Fruit fly (Drosophila melanogaster) whole organism, embryonic: ENCODE data around the gene CG7335.

Experiments
- ATbp ChIP-seq: fragments of 200-800 bp; sonication (Bioruptor generic); optimal IDR thresholded peaks from 2 replicates; lab custom pipeline; 2017; ENCODE audit warnings: missing biosample characterization, mild to moderate bottlenecking, missing genetic modification characterization, missing genetic modification reagents
- Abd-B ChIP-seq: fragments of 200-800 bp; sonication (Bioruptor generic); optimal IDR thresholded peaks from 2 replicates; lab custom pipeline; 2018; ENCODE audit warnings: missing biosample characterization, mild to moderate bottlenecking, missing genetic modification characterization, moderate library complexity
- CG10366 ChIP-seq: fragments of 200-800 bp; sonication (Bioruptor generic); IDR thresholded peaks from 2 replicates; pipeline ENCODE4 v1.3.6; 2022; ENCODE audit warnings: missing biosample characterization, missing genetic modification characterization
- CG13775 ChIP-seq: fragments of 200-800 bp; sonication (Bioruptor generic); optimal IDR thresholded peaks from 3 replicates; lab custom pipeline; 2017; ENCODE audit warnings: missing biosample characterization, mild to moderate bottlenecking, missing genetic modification characterization
- CG14014 ChIP-seq: fragments of 200-800 bp; sonication (Bioruptor generic); IDR thresholded peaks from 2 replicates; pipeline ENCODE4 v1.3.6; 2022; ENCODE audit warnings: missing biosample characterization, missing genetic modification characterization
- CG14050 ChIP-seq: fragments of 200-800 bp; sonication (Bioruptor generic); IDR thresholded peaks from 3 replicates; pipeline ENCODE4 v1.3.6; 2022; ENCODE audit warnings: missing biosample characterization, missing genetic modification characterization
- CG15514 ChIP-seq: fragments of 200-800 bp; sonication (Bioruptor generic); optimal IDR thresholded peaks from 3 replicates; lab custom pipeline; 2017; ENCODE audit warnings: missing biosample characterization, missing genetic modification characterization, mild to moderate bottlenecking, moderate library complexity, missing genetic modification reagents
- CG17328 ChIP-seq: fragments of 200-800 bp; sonication (Bioruptor generic); IDR thresholded peaks from 2 replicates; pipeline ENCODE4 v1.3.6; 2022; ENCODE audit warnings: missing biosample characterization, missing genetic modification characterization
- CG17359 ChIP-seq: fragments of 200-800 bp; sonication (Bioruptor generic); optimal IDR thresholded peaks from 3 replicates; lab custom pipeline; 2018; ENCODE audit warnings: missing biosample characterization, mild to moderate bottlenecking, missing genetic modification characterization, moderate library complexity
- CG17361 ChIP-seq: fragments of 200-800 bp; sonication (Bioruptor generic); IDR thresholded peaks from 3 replicates; pipeline ENCODE4 v1.3.6; 2022; ENCODE audit warnings: missing biosample characterization, missing genetic modification characterization
- CG18619 ChIP-seq: fragments of 200-800 bp; sonication (Bioruptor generic); optimal IDR thresholded peaks from 3 replicates; lab custom pipeline; 2017; ENCODE audit warnings: missing biosample characterization, mild to moderate bottlenecking, missing genetic modification characterization
- CG2116 ChIP-seq: fragments of 200-800 bp; sonication (Bioruptor generic); optimal IDR thresholded peaks from 3 replicates; lab custom pipeline; 2018; ENCODE audit warnings: missing biosample characterization, mild to moderate bottlenecking, missing genetic modification characterization
- CG2120 ChIP-seq: fragments of 200-800 bp; sonication (Bioruptor generic); optimal IDR thresholded peaks from 3 replicates; lab custom pipeline; 2016; ENCODE audit warnings: missing biosample characterization, missing genetic modification characterization
- CG32532 ChIP-seq: fragments of 200-800 bp; sonication (Bioruptor generic); IDR thresholded peaks from 2 replicates; pipeline ENCODE4 v1.3.6; 2022; ENCODE audit warnings: missing biosample characterization, missing genetic modification characterization
- CG3847 ChIP-seq: fragments of 200-800 bp; sonication (Bioruptor generic); IDR thresholded peaks from 2 replicates; pipeline ENCODE4 v1.3.6; 2022; ENCODE audit warnings: missing biosample characterization, missing genetic modification characterization
- CG4328 ChIP-seq: fragments of 200-800 bp; sonication (Bioruptor generic); optimal IDR thresholded peaks from 3 replicates; lab custom pipeline; 2017; ENCODE audit warnings: missing biosample characterization, missing genetic modification reagents, missing genetic modification characterization
- CG4820 ChIP-seq: fragments of 200-800 bp; sonication (Bioruptor generic); optimal IDR thresholded peaks from 3 replicates; lab custom pipeline; 2016; ENCODE audit warnings: missing biosample characterization, missing genetic modification characterization
- CG8359 ChIP-seq: fragments of 200-800 bp; sonication (Bioruptor generic); optimal IDR thresholded peaks from 2 replicates; lab custom pipeline; 2017; ENCODE audit warnings: missing biosample characterization, mild to moderate bottlenecking, missing genetic modification characterization, borderline replicate concordance
- CG8944 ChIP-seq: fragments of 200-800 bp; sonication (Bioruptor generic); optimal IDR thresholded peaks from 3 replicates; lab custom pipeline; 2016; ENCODE audit warnings: missing biosample characterization, missing genetic modification characterization
- CG9215 ChIP-seq: fragments of 200-800 bp; sonication (Bioruptor generic); IDR thresholded peaks from 2 replicates; pipeline ENCODE4 v1.3.6; 2022; ENCODE audit warnings: missing biosample characterization, missing genetic modification characterization
- CG9817 ChIP-seq: fragments of 200-800 bp; sonication (Bioruptor generic); optimal IDR thresholded peaks from 2 replicates; lab custom pipeline; 2018; ENCODE audit warnings: missing biosample characterization, mild to moderate bottlenecking, missing genetic modification characterization, moderate library complexity
- CrebB ChIP-seq: fragments of 200-800 bp; sonication (Bioruptor generic); optimal IDR thresholded peaks from 3 replicates; lab custom pipeline; 2018; ENCODE audit warnings: missing biosample characterization, mild to moderate bottlenecking, missing genetic modification characterization
- Dref ChIP-seq: fragments of 200-800 bp; sonication (Bioruptor generic); IDR thresholded peaks from 2 replicates; pipeline ENCODE4 v1.3.6; 2022; ENCODE audit warnings: missing biosample characterization, missing genetic modification characterization
- Ets97D ChIP-seq: fragments of 200-800 bp; sonication (Bioruptor generic); optimal IDR thresholded peaks from 3 replicates; lab custom pipeline; 2016; ENCODE audit warnings: missing biosample characterization, missing genetic modification characterization
- Fer2 ChIP-seq: fragments of 200-800 bp; sonication (Bioruptor generic); optimal IDR thresholded peaks from 2 replicates; lab custom pipeline; 2018; ENCODE audit warnings: missing biosample characterization, mild to moderate bottlenecking, missing genetic modification characterization, moderate library complexity
- HLH3B ChIP-seq: fragments of 200-800 bp; sonication (Bioruptor generic); IDR thresholded peaks from 2 replicates; pipeline ENCODE4 v1.3.6; 2022; ENCODE audit warnings: missing biosample characterization, missing genetic modification characterization
- Med ChIP-seq: fragments of 200-800 bp; sonication (Bioruptor generic); peaks from one replicate; lab custom pipeline; 2016; ENCODE audit warnings: missing biosample characterization, missing genetic modification characterization, mild to moderate bottlenecking, inconsistent platforms, moderate library complexity
- Poxn ChIP-seq: fragments of 200-800 bp; sonication (Bioruptor generic); IDR thresholded peaks from 2 replicates; pipeline ENCODE4 v1.3.6; 2022; ENCODE audit warnings: missing biosample characterization, missing genetic modification characterization
- Ptx1 ChIP-seq: fragments of 200-800 bp; sonication (Bioruptor generic); IDR thresholded peaks from 2 replicates; pipeline ENCODE4 v1.3.6; 2022; ENCODE audit warnings: missing biosample characterization, missing genetic modification characterization
- Taf1 ChIP-seq: fragments of 200-800 bp; sonication (Bioruptor generic); IDR thresholded peaks from 2 replicates; pipeline ENCODE4 v1.3.6; 2022; ENCODE audit warnings: missing biosample characterization, missing genetic modification characterization
- Xbp1 ChIP-seq: fragments of 200-800 bp; sonication (Bioruptor generic); optimal IDR thresholded peaks from 3 replicates; lab custom pipeline; 2016; ENCODE audit warnings: missing biosample characterization, mild to moderate bottlenecking, missing genetic modification characterization
- bigmax ChIP-seq: fragments of 200-800 bp; sonication (Bioruptor generic); optimal IDR thresholded peaks from 2 replicates; lab custom pipeline; 2018; ENCODE audit warnings: missing biosample characterization, mild to moderate bottlenecking, missing genetic modification characterization
- ci ChIP-seq: fragments of 200-800 bp; sonication (Bioruptor generic); IDR thresholded peaks from 3 replicates; pipeline ENCODE4 v1.3.6; 2022; ENCODE audit warnings: missing biosample characterization, missing genetic modification characterization
- da ChIP-seq: fragments of 200-800 bp; sonication (Bioruptor generic); optimal IDR thresholded peaks from 2 replicates; lab custom pipeline; 2016; ENCODE audit warnings: missing biosample characterization, missing genetic modification characterization
- dpn ChIP-seq, 2 experiments: fragments of 200-800 bp; sonication (Bioruptor generic); optimal IDR thresholded peaks; 3 replicates each; lab custom pipeline; 2016; ENCODE audit warnings: missing biosample characterization in 2 of 2, missing genetic modification characterization in 2 of 2
- esg ChIP-seq: fragments of 200-800 bp; sonication (Bioruptor generic); conservative IDR thresholded peaks from 2 replicates; pipeline ENCODE4 v1.3.6; 2022; ENCODE audit warnings: missing biosample characterization, missing genetic modification characterization
- ewg ChIP-seq: fragments of 200-800 bp; sonication (Bioruptor generic); optimal IDR thresholded peaks from 3 replicates; lab custom pipeline; 2017; ENCODE audit warnings: mild to moderate bottlenecking, missing biosample characterization, missing genetic modification reagents, missing genetic modification characterization
- gfzf ChIP-seq: fragments of 200-800 bp; sonication (Bioruptor generic); optimal IDR thresholded peaks from 2 replicates; lab custom pipeline; 2016; ENCODE audit warnings: missing biosample characterization, mild to moderate bottlenecking, missing genetic modification characterization, moderate library complexity
- ind ChIP-seq: fragments of 200-800 bp; sonication (Bioruptor generic); optimal IDR thresholded peaks from 3 replicates; lab custom pipeline; 2016; ENCODE audit warnings: missing biosample characterization, missing genetic modification characterization
- insv ChIP-seq, 2 experiments: fragments of 200-800 bp; sonication (Bioruptor generic); optimal IDR thresholded peaks; 3 replicates each; lab custom pipeline; 2016 to 2018; ENCODE audit warnings: missing biosample characterization in 2 of 2, missing genetic modification characterization in 2 of 2
- mam ChIP-seq: fragments of 200-800 bp; sonication (Bioruptor generic); optimal IDR thresholded peaks from 3 replicates; lab custom pipeline; 2016; ENCODE audit warnings: missing biosample characterization, missing genetic modification characterization
- mirr ChIP-seq: fragments of 200-800 bp; sonication (Bioruptor generic); optimal IDR thresholded peaks from 3 replicates; lab custom pipeline; 2018; ENCODE audit warnings: missing biosample characterization, mild to moderate bottlenecking, missing genetic modification characterization
- nmo ChIP-seq: fragments of 200-800 bp; sonication (Bioruptor generic); optimal IDR thresholded peaks from 2 replicates; lab custom pipeline; 2018; ENCODE audit warnings: missing biosample characterization, mild to moderate bottlenecking, missing genetic modification characterization, moderate library complexity
- repo ChIP-seq: fragments of 200-800 bp; sonication (Bioruptor generic); optimal IDR thresholded peaks from 2 replicates; lab custom pipeline; 2016; ENCODE audit warnings: missing biosample characterization, missing genetic modification characterization
- shn ChIP-seq: fragments of 200-800 bp; sonication (Bioruptor generic); optimal IDR thresholded peaks from 3 replicates; lab custom pipeline; 2016; ENCODE audit warnings: missing biosample characterization, missing genetic modification characterization
- slbo ChIP-seq: fragments of 200-800 bp; sonication (Bioruptor generic); IDR thresholded peaks from 2 replicates; pipeline ENCODE4 v1.3.6; 2022; ENCODE audit warnings: missing biosample characterization, missing genetic modification characterization
- sna ChIP-seq: fragments of 200-800 bp; sonication (Bioruptor generic); IDR thresholded peaks from 2 replicates; pipeline ENCODE4 v1.3.6; 2022; ENCODE audit warnings: missing biosample characterization, missing genetic modification characterization; ENCODE audit not compliant: partially characterized antibody
- tna ChIP-seq: fragments of 200-800 bp; sonication (Bioruptor generic); IDR thresholded peaks from 2 replicates; pipeline ENCODE4 v1.3.6; 2022; ENCODE audit warnings: missing biosample characterization, missing genetic modification characterization; ENCODE audit not compliant: partially characterized antibody
- toy ChIP-seq: fragments of 200-800 bp; sonication (Bioruptor generic); IDR thresholded peaks from 2 replicates; pipeline ENCODE4 v1.3.6; 2022; ENCODE audit warnings: missing biosample characterization, missing genetic modification characterization
- zfh2 ChIP-seq: fragments of 200-800 bp; sonication (Bioruptor generic); optimal IDR thresholded peaks from 2 replicates; lab custom pipeline; 2016; ENCODE audit warnings: missing biosample characterization, missing genetic modification characterization

CG7335 gene

DNA sequence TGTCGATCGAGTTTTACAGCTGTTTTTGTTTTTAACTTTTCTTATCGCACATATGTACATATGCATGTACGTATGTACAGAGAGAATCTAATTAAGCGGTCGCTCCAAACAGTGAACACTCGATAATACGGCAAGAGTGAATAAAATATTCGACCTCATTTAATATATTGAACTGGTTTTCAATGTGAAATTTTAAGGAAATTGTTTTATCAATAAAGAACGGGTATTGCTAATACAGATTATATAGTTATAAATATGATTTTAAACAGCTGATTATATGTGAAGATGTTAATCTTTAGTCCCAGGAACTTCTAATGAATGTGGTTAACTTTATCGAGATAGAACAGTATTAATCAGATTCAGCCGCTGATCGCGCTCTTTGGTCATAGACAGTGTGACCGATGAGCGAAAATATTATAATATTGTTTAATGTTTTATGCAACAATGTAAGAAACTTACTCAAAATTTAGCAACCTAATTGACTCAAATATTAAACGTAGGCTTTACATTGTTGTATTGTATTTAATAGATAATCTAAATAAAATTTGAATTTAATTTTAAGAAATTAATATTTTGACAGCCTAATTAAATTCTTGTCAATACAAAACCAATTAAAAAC, 7.6 kb upstream of the CG7335 start, which contains the start of gene CG7328 (continued):
- TF ChIP-seq sna (no peak), CG18619 (peak; percentile 55), slbo (peak; percentile 71), dpn (GFP tag; optimal IDR thresholded peaks at IDR 0.05; lab: Kevin White, UChicago) (peak; percentile 23 to 43), CG2120 (GFP tag; lab: Kevin White, UChicago) (peak; percentile 85), CG9817 (tag; lab: Kevin White, UChicago) (peak; percentile 59), Dref (no peak), CG10366 (peak; percentile 58), Med (GFP tag; lab: Kevin White, UChicago) (peak; percentile 88), HLH3B (GFP tag; lab: Robert Waterston, UW) (peak; percentile 6; the same call in 1 of the 2 replicates), CG3847 (GFP tag; lab: Robert Waterston, UW) (peak; percentile 54), Xbp1 (GFP tag; lab: Kevin White, UChicago) (peak; percentile 52), toy (GFP tag; lab: Robert Waterston, UW) (0 out of 2 replicates have a peak, but pooled peaks have one; percentile 17), CG13775 (GFP tag; lab: Kevin White, UChicago) (peak; percentile 43), Ptx1 (GFP tag; lab: Robert Waterston, UW) (peak; percentile 59; the same call in 1 of the 2 replicates), Poxn (GFP tag; lab: Robert Waterston, UW) (no peak), CG17328 (GFP tag; lab: Robert Waterston, UW) (peak; percentile 23; the same call in 1 of the 2 replicates), Abd-B (GFP tag; lab: Kevin White, UChicago) (peak; percentile 40), gfzf (GFP tag; lab: Kevin White, UChicago) (peak; percentile 18), da (peak; percentile 29), insv (GFP tag; optimal IDR thresholded peaks at IDR 0.05; lab: Kevin White, UChicago) (peak in 1 of 2 experiments; percentile 5), CG8944 (GFP tag; lab: Kevin White, UChicago) (peak; percentile 16), Fer2 (tag; lab: Kevin White, UChicago) (peak; percentile 29), zfh2 (GFP tag; lab: Kevin White, UChicago) (peak; percentile 39), Ets97D (GFP tag; lab: Kevin White, UChicago) (peak; percentile 14), CG14014 (GFP tag; lab: Robert Waterston, UW) (peak; percentile 64; the same call in 1 of the 2 replicates), CG4328 (GFP tag; lab: Kevin White, UChicago) (peak; percentile 23), bigmax (GFP tag; lab: Kevin White, UChicago) (no peak), Taf1 (GFP tag; lab: Robert Waterston, UW) (no peak), CG32532 (GFP tag; lab: Robert Waterston, UW) (peak; percentile 39; the same call in 1 of the 2 replicates), CG4820 (GFP tag; lab: Kevin White, UChicago) (no peak), CG17359 (no peak), CG8359 (GFP tag; lab: Kevin White, UChicago) (no peak), ind (no peak), ATbp (peak; percentile 32), CG17361 (GFP tag; lab: Robert Waterston, UW) (no peak), esg (GFP tag; lab: Robert Waterston, UW) (peak; percentile 55; the same call in 1 of the 2 replicates), mam (peak; percentile 50), nmo (peak; percentile 65), mirr (GFP tag; lab: Kevin White, UChicago) (peak; percentile 22), CG2116 (GFP tag; lab: Kevin White, UChicago) (peak; percentile 3), CG14050 (GFP tag; lab: Robert Waterston, UW) (no peak), ci (GFP tag; lab: Robert Waterston, UW) (0 out of 3 replicates have a peak, but pooled peaks have one; percentile 34), tna (GFP tag; lab: Robert Waterston, UW) (no peak), CrebB (peak; percentile 34), repo (GFP tag; lab: Kevin White, UChicago) (no peak), CG15514 (peak; percentile 7), CG9215 (peak; percentile 53), ewg (peak; percentile 4), shn (GFP tag; lab: Kevin White, UChicago) (peak; percentile 36)
